Worm (Caenorhabditis elegans) whole organism, midembryonic: Measurements from ENCODE around the gene nspg-8.
A peak's percentile ranks its signal among the peaks of the same experiment; 100 is the strongest.

ENCODE experiments used
- T22C8.4 ChIP-seq: fragments of 200-800 bp; sonication (Bioruptor generic); IDR thresholded peaks from 2 replicates; pipeline ENCODE4 v1.3.6; 2022; ENCODE audit warnings: missing genetic modification characterization, missing compliant biosample characterization
- cog-1 ChIP-seq: sonication (generic microtip); optimal IDR thresholded peaks from 2 replicates; lab custom pipeline; 2016; ENCODE audit warnings: missing genetic modification characterization, missing compliant biosample characterization
- flt-1 ChIP-seq: fragments of 200-800 bp; sonication (Bioruptor generic); IDR thresholded peaks from 2 replicates; pipeline ENCODE4 v1.3.6; 2022; ENCODE audit warnings: missing genetic modification characterization, missing compliant biosample characterization
- klf-2 ChIP-seq: fragments of 200-800 bp; sonication (Bioruptor generic); conservative IDR thresholded peaks from 2 replicates; pipeline ENCODE4 v1.3.6; 2022; ENCODE audit warnings: missing genetic modification reagents, missing genetic modification characterization, missing compliant biosample characterization
- med-1 ChIP-seq: sonication (generic microtip); optimal IDR thresholded peaks from 2 replicates; lab custom pipeline; 2017; ENCODE audit warnings: missing genetic modification characterization, mild to moderate bottlenecking, missing compliant biosample characterization, antibody characterized with exemption, missing genetic modification reagents; ENCODE audit not compliant: insufficient read depth
- ref-1 ChIP-seq: fragments of 200-800 bp; sonication (Bioruptor generic); conservative IDR thresholded peaks from 2 replicates; pipeline ENCODE4 v1.3.6; 2022; ENCODE audit warnings: missing genetic modification reagents, missing genetic modification characterization, missing compliant biosample characterization
- tab-1 ChIP-seq: fragments of 200-800 bp; sonication (Bioruptor generic); IDR thresholded peaks from 2 replicates; pipeline ENCODE4 v1.3.6; 2022; ENCODE audit warnings: missing genetic modification characterization, missing compliant biosample characterization
- ztf-23 ChIP-seq: fragments of 200-800 bp; sonication (Bioruptor generic); IDR thresholded peaks from 2 replicates; pipeline ENCODE4 v1.3.6; 2022; ENCODE audit warnings: missing genetic modification reagents, missing genetic modification characterization, missing compliant biosample characterization
- ztf-29 ChIP-seq: fragments of 200-800 bp; sonication (Bioruptor generic); IDR thresholded peaks from 2 replicates; pipeline ENCODE4 v1.3.6; 2022; ENCODE audit warnings: missing genetic modification reagents, missing genetic modification characterization, missing compliant biosample characterization

nspg-8 gene

ce11 chrIII:1163203-1163602 is 18.7 kb upstream of the nspg-8 start:
- TF ChIP-seq T22C8.4 = no peak
- no peak for TF ChIP-seq tab-1 (GFP tag; lab: Robert Waterston, UW)
- TF ChIP-seq ztf-29 (GFP tag; lab: Robert Waterston, UW) = no peak
- no peak for TF ChIP-seq cog-1 (tag; lab: Kevin White, UChicago)
- TF ChIP-seq klf-2 = no peak

DNA sequence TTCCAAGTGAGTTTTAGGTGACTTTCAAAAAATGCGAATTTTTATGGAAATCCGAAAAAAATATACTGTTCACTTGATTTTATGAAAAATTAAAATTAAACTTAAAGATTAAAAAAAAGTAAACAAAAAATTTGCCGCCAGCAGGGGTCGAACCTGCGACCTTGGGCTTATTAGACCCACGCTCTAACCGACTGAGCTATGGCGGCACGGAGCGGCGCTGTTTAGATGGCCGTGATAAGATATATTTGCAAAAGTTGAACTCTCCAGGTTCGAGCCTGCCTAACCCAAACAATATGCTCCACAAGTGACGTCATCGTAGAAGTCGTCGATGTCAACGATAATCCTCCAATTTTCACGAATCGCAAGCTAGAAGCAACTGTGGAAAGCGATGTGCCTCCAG is 17.2 kb upstream of the nspg-8 start:
- TF ChIP-seq ztf-23 (GFP tag; lab: Robert Waterston, UW) (no peak), ztf-29 (GFP tag; lab: Robert Waterston, UW) (no peak), tab-1 (GFP tag; lab: Robert Waterston, UW) (no peak), klf-2 (no peak), T22C8.4 (no peak), flt-1 (GFP tag; lab: Robert Waterston, UW) (no peak), med-1 (no peak), ref-1 (GFP tag; lab: Robert Waterston, UW) (no peak), cog-1 (tag; lab: Kevin White, UChicago) (no peak)

- no peak for TF ChIP-seq ztf-23 (GFP tag; lab: Robert Waterston, UW)
- no peak for TF ChIP-seq ztf-29 (GFP tag; lab: Robert Waterston, UW)
- no peak for TF ChIP-seq ref-1 (GFP tag; lab: Robert Waterston, UW)
- no peak for TF ChIP-seq cog-1 (tag; lab: Kevin White, UChicago)
- no peak for TF ChIP-seq klf-2
- no peak for TF ChIP-seq flt-1 (GFP tag; lab: Robert Waterston, UW)
- no peak for TF ChIP-seq tab-1 (GFP tag; lab: Robert Waterston, UW)
- TF ChIP-seq med-1 = no peak
- TF ChIP-seq T22C8.4 = no peak
Observed at ce11 chrIII:1166388-1166787, 15.5 kb upstream of the nspg-8 start.

DNA sequence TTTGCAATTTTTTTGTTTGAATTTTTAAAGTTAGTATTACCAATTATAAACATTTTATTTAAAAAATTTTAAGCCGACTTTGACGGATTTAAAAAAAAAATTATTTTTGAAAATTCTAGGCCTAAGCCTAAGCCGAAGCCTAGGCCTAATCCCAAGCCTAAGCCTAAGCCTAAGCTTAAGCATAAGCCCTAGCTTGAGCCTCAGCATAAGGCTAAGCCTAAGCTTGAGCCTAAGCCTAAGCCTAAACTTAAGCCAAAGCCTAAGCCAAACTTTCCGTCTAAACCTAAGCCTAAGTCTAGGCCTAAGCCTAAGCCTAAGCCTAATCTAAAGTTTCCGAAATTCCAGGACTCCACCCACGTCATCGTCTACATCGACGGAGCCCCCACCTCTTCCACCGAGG is 12.2 kb upstream of the nspg-8 start:
- no peak for TF ChIP-seq med-1

- TF ChIP-seq T22C8.4 (no peak), tab-1 (GFP tag; lab: Robert Waterston, UW) (no peak), cog-1 (tag; lab: Kevin White, UChicago) (no peak)
Observed at ce11 chrIII:1173331-1173730, 8.5 kb upstream of the nspg-8 start.

- TF ChIP-seq med-1 (no peak), tab-1 (GFP tag; lab: Robert Waterston, UW) (no peak), cog-1 (tag; lab: Kevin White, UChicago) (no peak), T22C8.4 (no peak), ztf-29 (GFP tag; lab: Robert Waterston, UW) (no peak), ztf-23 (GFP tag; lab: Robert Waterston, UW) (no peak), flt-1 (GFP tag; lab: Robert Waterston, UW) (no peak), ref-1 (GFP tag; lab: Robert Waterston, UW) (no peak), klf-2 (no peak)
Observed at ce11 chrIII:1176080-1176608, 5.7 kb upstream of the nspg-8 start, which contains the start of gene eak-3. eak-3 (minus strand) TSS chrIII:1176558.

DNA sequence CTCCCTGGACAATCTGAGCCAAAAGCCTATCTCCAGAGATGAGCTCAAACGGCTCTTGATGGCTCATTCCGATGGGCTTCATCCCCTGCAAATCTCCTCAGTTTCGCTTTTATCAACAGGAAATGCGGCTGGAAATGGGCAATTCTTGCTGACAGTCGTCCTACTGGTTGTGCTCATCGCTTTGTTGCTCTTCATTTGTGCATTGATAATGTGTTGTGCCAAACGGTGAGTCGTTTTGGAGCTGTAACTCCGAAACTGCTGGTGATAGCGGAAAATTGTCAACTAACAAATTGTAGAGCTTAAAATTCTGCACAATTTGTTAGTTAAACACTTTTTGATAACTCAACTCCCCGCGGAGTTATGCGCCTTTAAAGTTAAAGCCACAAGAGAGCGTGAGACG is 2.9 kb upstream of the nspg-8 start:
- TF ChIP-seq tab-1 (GFP tag; lab: Robert Waterston, UW) (no peak), ztf-29 (GFP tag; lab: Robert Waterston, UW) (no peak), ztf-23 (GFP tag; lab: Robert Waterston, UW) (no peak), T22C8.4 (no peak), klf-2 (no peak), med-1 (no peak), ref-1 (GFP tag; lab: Robert Waterston, UW) (no peak), flt-1 (GFP tag; lab: Robert Waterston, UW) (no peak), cog-1 (tag; lab: Kevin White, UChicago) (no peak)

DNA sequence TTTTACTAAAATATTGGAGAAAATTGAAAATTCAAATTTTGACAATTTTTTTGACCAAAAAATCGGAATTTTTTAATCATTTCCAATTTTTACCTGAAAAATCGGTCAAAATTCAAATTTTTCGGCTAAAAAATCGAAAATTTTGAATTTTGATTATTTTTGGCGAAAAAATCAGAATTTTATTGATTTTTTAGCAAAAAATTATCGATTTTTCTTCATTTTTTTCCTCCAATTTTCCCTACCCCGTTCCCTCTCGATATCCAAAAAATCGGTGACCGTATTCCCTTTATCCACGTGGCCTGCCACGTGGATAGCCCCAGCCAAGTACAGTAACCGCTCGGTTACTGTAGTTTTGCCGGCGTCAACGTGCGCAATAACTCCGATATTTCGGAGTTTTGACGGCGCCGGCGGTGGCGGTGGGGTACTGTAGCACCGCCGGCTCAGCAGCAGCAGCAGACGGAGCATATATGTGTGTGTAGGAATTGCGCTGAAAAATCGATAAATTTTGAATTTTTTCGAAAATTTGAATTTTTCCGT is 11.5 kb downstream of the nspg-8 start, which contains the start of gene Y119D3B.14:
Y119D3B.14 (minus strand) TSS at position 487 of the 537 bp plus-strand sequence.
- TF ChIP-seq T22C8.4 = peak; percentile 25; the same call in 1 of the 2 replicates
- no peak for TF ChIP-seq ztf-29 (GFP tag; lab: Robert Waterston, UW)

DNA sequence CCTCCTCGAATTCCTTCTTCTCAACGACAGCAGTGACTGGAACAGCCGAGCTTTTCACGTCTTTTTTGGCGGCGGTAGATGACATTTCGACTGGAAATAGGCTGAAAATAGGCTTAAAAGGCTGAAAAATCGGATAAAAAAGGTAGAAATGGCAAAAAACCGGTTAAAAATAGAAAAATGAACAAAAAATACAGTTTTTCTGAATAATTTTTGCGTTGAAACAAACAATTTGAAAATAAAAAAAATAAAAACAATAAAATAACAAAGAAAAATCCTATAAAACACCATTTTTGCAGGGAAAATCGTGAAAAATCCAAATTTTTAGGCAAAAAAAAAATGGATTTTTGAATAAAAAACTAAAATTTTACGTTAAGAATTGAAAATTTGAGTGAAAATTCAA is 14.3 kb downstream of the nspg-8 start, which contains the start of gene dss-1:
dss-1 (minus strand) TSS at position 101 of the 400 bp plus-strand sequence.
- TF ChIP-seq klf-2 (no peak), ztf-29 (GFP tag; lab: Robert Waterston, UW) (no peak), T22C8.4 (no peak), flt-1 (GFP tag; lab: Robert Waterston, UW) (no peak), cog-1 (tag; lab: Kevin White, UChicago) (no peak), med-1 (no peak), tab-1 (GFP tag; lab: Robert Waterston, UW) (no peak), ztf-23 (GFP tag; lab: Robert Waterston, UW) (no peak), ref-1 (GFP tag; lab: Robert Waterston, UW) (no peak)

DNA sequence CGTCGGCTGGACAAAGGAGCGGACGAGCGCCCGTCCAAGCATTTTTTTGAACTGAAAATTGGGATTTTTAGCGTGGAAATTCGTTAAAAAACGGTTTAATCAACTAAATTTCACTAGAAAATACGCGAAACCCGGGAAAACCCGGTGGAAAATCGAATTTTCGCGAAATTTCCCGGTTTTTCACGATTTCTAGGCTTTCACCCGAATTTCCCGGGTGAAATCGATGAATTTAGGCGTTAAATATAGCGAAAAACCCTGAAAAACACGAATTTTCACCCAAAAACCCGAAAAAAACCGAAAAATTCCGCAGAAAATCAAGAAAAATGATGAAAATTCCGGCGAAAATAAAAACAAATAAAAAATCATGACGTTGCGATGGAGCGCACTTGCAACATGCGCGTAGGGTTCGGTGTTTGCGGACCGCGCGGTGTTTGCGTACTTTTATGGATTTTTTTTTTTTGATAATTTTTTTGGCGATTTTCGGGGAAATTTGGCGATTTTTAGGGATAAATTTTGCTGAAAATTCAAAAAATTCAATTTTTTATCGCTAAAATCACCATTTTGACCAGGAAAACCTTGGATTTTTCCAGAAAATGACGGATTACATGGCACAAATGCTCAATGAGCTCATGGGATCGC is 20.2 kb downstream of the nspg-8 start, which contains the start of the genes mrpl-45 and Y119D3B.12:
mrpl-45 (minus strand) TSS at position 51 of the 639 bp plus-strand sequence.
Y119D3B.12 (plus strand) TSS at position 589 of the 639 bp plus-strand sequence.
- no peak for TF ChIP-seq ztf-29 (GFP tag; lab: Robert Waterston, UW)
- peak; percentile 67; the same call in 1 of the 2 replicates for TF ChIP-seq ztf-23 (GFP tag; lab: Robert Waterston, UW)
- no peak for TF ChIP-seq klf-2
- no peak for TF ChIP-seq med-1
- TF ChIP-seq flt-1 (GFP tag; lab: Robert Waterston, UW) = 0 out of 2 replicates have a peak, but pooled peaks have one; percentile 59
- peak; percentile 37; the same call in 1 of the 2 replicates for TF ChIP-seq T22C8.4
- TF ChIP-seq tab-1 (GFP tag; lab: Robert Waterston, UW) = no peak
- no peak for TF ChIP-seq ref-1 (GFP tag; lab: Robert Waterston, UW)
- peak; percentile 63 for TF ChIP-seq cog-1 (tag; lab: Kevin White, UChicago)
